Worm (Caenorhabditis elegans) whole organism, midembryonic: ENCODE results near the gene F23D12.11.

Experiments
- cog-1 ChIP-seq: sonication (generic microtip); optimal IDR thresholded peaks from 2 replicates; lab custom pipeline; 2016; ENCODE audit warnings: missing genetic modification characterization, missing compliant biosample characterization
- flt-1 ChIP-seq: fragments of 200-800 bp; sonication (Bioruptor generic); IDR thresholded peaks from 2 replicates; pipeline ENCODE4 v1.3.6; 2022; ENCODE audit warnings: missing genetic modification characterization, missing compliant biosample characterization
- klf-2 ChIP-seq: fragments of 200-800 bp; sonication (Bioruptor generic); conservative IDR thresholded peaks from 2 replicates; pipeline ENCODE4 v1.3.6; 2022; ENCODE audit warnings: missing genetic modification reagents, missing genetic modification characterization, missing compliant biosample characterization
- ref-1 ChIP-seq: fragments of 200-800 bp; sonication (Bioruptor generic); conservative IDR thresholded peaks from 2 replicates; pipeline ENCODE4 v1.3.6; 2022; ENCODE audit warnings: missing genetic modification reagents, missing genetic modification characterization, missing compliant biosample characterization
- ztf-23 ChIP-seq: fragments of 200-800 bp; sonication (Bioruptor generic); IDR thresholded peaks from 2 replicates; pipeline ENCODE4 v1.3.6; 2022; ENCODE audit warnings: missing genetic modification reagents, missing genetic modification characterization, missing compliant biosample characterization

DNA sequence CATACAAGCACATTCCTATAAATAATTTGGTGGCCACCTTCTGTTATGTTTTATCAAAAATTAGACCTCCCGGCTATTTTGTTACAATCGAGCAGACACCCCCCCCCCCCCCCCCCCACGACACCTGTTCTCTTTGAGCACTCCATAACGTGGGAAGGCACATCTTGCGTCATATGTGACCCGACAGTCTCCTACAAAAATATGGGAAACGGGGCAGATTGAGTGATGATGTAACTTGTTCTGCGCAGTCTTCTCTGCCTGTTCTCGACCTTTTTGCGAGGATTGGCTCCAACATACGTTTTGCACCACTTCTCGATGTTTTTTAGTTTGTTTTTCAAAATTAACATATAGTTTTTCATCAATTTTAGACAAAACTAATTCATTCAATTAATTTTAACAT, 22.9 kb upstream of the F23D12.11 start:
- TF ChIP-seq cog-1 (tag; lab: Kevin White, UChicago) (no peak), ref-1 (GFP tag; lab: Robert Waterston, UW) (no peak), flt-1 (GFP tag; lab: Robert Waterston, UW) (no peak), ztf-23 (GFP tag; lab: Robert Waterston, UW) (no peak), klf-2 (GFP tag; lab: Robert Waterston, UW) (no peak)
